Fruit fly (Drosophila melanogaster): ENCODE data around the gene CG42709.

The CG42709 gene

DNA sequence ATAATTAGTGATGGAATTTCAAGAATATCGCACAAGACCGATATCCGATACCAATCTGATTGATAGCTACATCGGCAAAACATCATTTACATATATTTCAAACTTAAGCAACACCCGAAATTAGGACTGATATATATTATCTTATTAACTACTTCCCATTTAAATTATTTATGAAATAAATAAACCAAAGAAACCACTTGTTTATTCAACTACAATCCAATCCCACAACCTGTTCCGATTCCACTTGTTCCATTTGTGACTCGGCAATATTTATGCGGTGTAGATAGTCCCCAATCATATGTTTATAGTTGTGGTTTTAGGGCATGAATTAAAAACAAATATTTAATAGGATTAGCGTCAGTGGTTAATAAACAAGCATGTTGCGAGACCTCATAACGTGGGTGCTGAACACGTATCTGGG is 35.2 kb upstream of the CG42709 start, which contains the start of the genes CG10973 and Vps13D (continued):
- TF ChIP-seq Pdp1 (GFP tag; optimal IDR thresholded peaks at IDR 0.05) (no peak), onecut (GFP tag; IDR thresholded peaks at IDR 0.05) (no peak), pfk (GFP tag; optimal IDR thresholded peaks at IDR 0.05) (peak; percentile 96), mld (GFP tag; IDR thresholded peaks at IDR 0.05; ENCODE audit: partially characterized antibody) (peak; percentile 77; the same call in 2 of the 3 replicates), kah (GFP tag; optimal IDR thresholded peaks at IDR 0.05) (peak; percentile 85), inv (GFP tag; IDR thresholded peaks at IDR 0.05; ENCODE audit: partially characterized antibody) (peak; percentile 89), tap (tag; optimal IDR thresholded peaks at IDR 0.05) (no peak), hb (GFP tag; IDR thresholded peaks at IDR 0.05; ENCODE audit: partially characterized antibody) (peak; percentile 79), Ada2b (GFP tag; IDR thresholded peaks at IDR 0.05) (no peak; the same call in 1 of the 2 replicates), croc (GFP tag; conservative IDR thresholded peaks at IDR 0.05) (no peak), ranshi (GFP tag; IDR thresholded peaks at IDR 0.05) (peak; percentile 47; the same call in 1 of the 2 replicates), CG30020 (tag; optimal IDR thresholded peaks at IDR 0.05) (peak; percentile 97), aop (GFP tag; IDR thresholded peaks at IDR 0.05) (no peak), sd (tag; optimal IDR thresholded peaks at IDR 0.05) (no peak), NC2β (GFP tag; optimal IDR thresholded peaks at IDR 0.05) (peak; percentile 18), Jarid2 (GFP tag; optimal IDR thresholded peaks at IDR 0.05) (no peak), CG2199 (GFP tag; IDR thresholded peaks at IDR 0.05) (no peak), sc (optimal IDR thresholded peaks at IDR 0.05) (no peak), sc (GFP tag; optimal IDR thresholded peaks at IDR 0.05) (peak; percentile 54), tup (GFP tag; optimal IDR thresholded peaks at IDR 0.05) (no peak), fd64A (GFP tag; optimal IDR thresholded peaks at IDR 0.05) (peak; percentile 90), CG13296 (GFP tag; optimal IDR thresholded peaks at IDR 0.05) (no peak), CG11723 (GFP tag; optimal IDR thresholded peaks at IDR 0.05) (no peak), CG7928 (GFP tag; optimal IDR thresholded peaks at IDR 0.05) (peak; percentile 53), CG2678 (tag; optimal IDR thresholded peaks at IDR 0.05) (no peak), bbx (GFP tag; IDR thresholded peaks at IDR 0.05; ENCODE audit: partially characterized antibody) (peak; percentile 86), slou (GFP tag; optimal IDR thresholded peaks at IDR 0.05) (peak; percentile 57), CG7745 (tag; optimal IDR thresholded peaks at IDR 0.05) (no peak), Hand (GFP tag; optimal IDR thresholded peaks at IDR 0.05) (no peak), CG31365 (tag; optimal IDR thresholded peaks at IDR 0.05) (peak; percentile 62), unpg (GFP tag; optimal IDR thresholded peaks at IDR 0.05) (no peak), Bteb2 (GFP tag; optimal IDR thresholded peaks at IDR 0.05) (peak; percentile 27), chn (GFP tag; optimal IDR thresholded peaks at IDR 0.05) (no peak), dmrt11E (tag; optimal IDR thresholded peaks at IDR 0.05) (peak; percentile 68), lab (GFP tag; optimal IDR thresholded peaks at IDR 0.05) (no peak), CG1603 (tag; optimal IDR thresholded peaks at IDR 0.05) (peak; percentile 97), stc (GFP tag; IDR thresholded peaks at IDR 0.05) (peak; percentile 42; the same call in 1 of the 2 replicates), CG3995 (GFP tag; optimal IDR thresholded peaks at IDR 0.05) (peak; percentile 71), CG11695 (GFP tag; IDR thresholded peaks at IDR 0.05) (no peak), CG7271 (tag; optimal IDR thresholded peaks at IDR 0.05) (peak; percentile 40), CG3281 (GFP tag; optimal IDR thresholded peaks at IDR 0.05) (no peak), Doc3 (GFP tag; IDR thresholded peaks at IDR 0.05; ENCODE audit: partially characterized antibody) (peak; percentile 88), CG1233 (GFP tag; optimal IDR thresholded peaks at IDR 0.05) (no peak), dpn (GFP tag; optimal IDR thresholded peaks at IDR 0.05) (peak in 1 of 2 experiments; percentile 26), Myb (GFP tag; optimal IDR thresholded peaks at IDR 0.05) (peak; percentile 16), esg (GFP tag; conservative IDR thresholded peaks at IDR 0.05) (no peak), CG6765 (GFP tag; optimal IDR thresholded peaks at IDR 0.05) (no peak), insv (GFP tag; optimal IDR thresholded peaks at IDR 0.05) (peak in 1 of 2 experiments; percentile 64), Hmr (GFP tag; optimal IDR thresholded peaks at IDR 0.05) (no peak), CG1024 (GFP tag; IDR thresholded peaks at IDR 0.05) (0 out of 2 replicates have a peak, but pooled peaks have one; percentile 26)
